Worm (Caenorhabditis elegans): ENCODE data around the gene F08F1.9.

DNA sequence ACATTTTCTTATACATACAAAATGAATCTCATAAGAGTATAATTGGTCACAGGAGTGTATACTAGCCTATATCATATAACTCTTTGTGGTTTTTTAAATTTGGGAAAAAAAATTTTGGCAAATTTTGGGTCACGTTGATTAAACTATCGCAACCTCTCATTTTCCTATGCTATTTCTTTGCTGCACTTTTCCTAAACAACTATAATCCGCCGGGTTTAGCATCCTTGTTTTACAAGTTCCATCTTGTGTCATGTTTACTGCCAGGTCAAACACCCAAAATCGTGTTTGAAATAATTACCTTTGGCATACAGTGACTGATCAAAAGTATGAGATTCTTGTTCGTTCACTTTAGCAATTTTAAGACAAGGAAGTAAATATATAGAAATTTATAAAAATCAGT is 2.4 kb downstream of the F08F1.9 start, which contains the start of gene sulp-3:
- TF ChIP-seq T22C8.4 (GFP tag; IDR thresholded peaks at IDR 0.05) (no peak), ref-1 (GFP tag; conservative IDR thresholded peaks at IDR 0.05) (no peak), ztf-23 (GFP tag; IDR thresholded peaks at IDR 0.05) (no peak), cog-1 (tag; optimal IDR thresholded peaks at IDR 0.05) (no peak)

Data from whole organism, midembryonic.